Worm (Caenorhabditis elegans): Measurements from ENCODE around the gene hosl-1.

DNA sequence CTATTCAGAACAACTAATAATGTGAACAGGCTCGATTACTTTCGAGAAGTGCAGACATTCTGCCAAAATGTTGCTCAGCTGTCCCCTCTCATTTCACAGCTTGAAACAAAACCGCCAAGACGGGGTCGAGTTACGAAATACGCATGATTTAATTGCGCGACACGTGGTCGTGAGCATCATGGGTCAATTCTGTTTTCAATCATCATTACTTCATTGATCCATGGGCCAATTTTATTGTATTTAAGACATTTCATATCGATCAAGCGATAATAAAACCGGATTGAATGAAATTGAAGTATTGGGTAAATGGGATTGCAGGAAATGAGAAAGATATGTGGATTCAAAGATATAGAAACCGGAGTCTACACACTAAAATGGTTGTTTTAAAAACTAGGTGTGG is 16.0 kb downstream of the hosl-1 start:
- TF ChIP-seq ama-1 (optimal IDR thresholded peaks at IDR 0.05) (no peak), nhr-47 (tag; optimal IDR thresholded peaks at IDR 0.05) (no peak), nhr-11 (tag; optimal IDR thresholded peaks at IDR 0.05) (no peak), aly-2 (tag; optimal IDR thresholded peaks at IDR 0.05) (no peak), nhr-237 (tag; optimal IDR thresholded peaks at IDR 0.05) (no peak), snpc-4 (tag; optimal IDR thresholded peaks at IDR 0.05) (no peak), C16A3.4 (tag; optimal IDR thresholded peaks at IDR 0.05) (no peak), unc-62 (GFP tag; optimal IDR thresholded peaks at IDR 0.05) (no peak), Y116A8C.19 (tag; optimal IDR thresholded peaks at IDR 0.05; ENCODE audit: borderline replicate concordance) (no peak)

Data from whole organism, L1 larva.